Worm (Caenorhabditis elegans) whole organism, early embryonic: ENCODE results near the gene srw-59.
"Not testable (repeated sequence)": the region's sequence is repeated elsewhere in the genome, so short reads cannot be mapped to it uniquely, and the experiment has no call there.

Experiments
- B0310.2 ChIP-seq: sonication (generic microtip); optimal IDR thresholded peaks from 2 replicates; lab custom pipeline; 2016; ENCODE audit warnings: mild to moderate bottlenecking, missing genetic modification characterization, missing compliant biosample characterization
- F13C5.2 ChIP-seq: sonication (generic microtip); optimal IDR thresholded peaks from 2 replicates; lab custom pipeline; 2017; ENCODE audit warnings: mild to moderate bottlenecking, missing genetic modification characterization, inconsistent platforms, missing compliant biosample characterization
- aly-1 ChIP-seq: sonication (generic microtip); optimal IDR thresholded peaks from 2 replicates; lab custom pipeline; 2016; ENCODE audit warnings: missing genetic modification characterization, missing compliant biosample characterization
- ama-1 ChIP-seq: fragments of 150-350 bp; optimal IDR thresholded peaks from 2 replicates; lab custom pipeline; 2014
- ceh-13 ChIP-seq: fragments of 200-800 bp; sonication (Bioruptor generic); optimal IDR thresholded peaks from 2 replicates; lab custom pipeline; 2018; ENCODE audit warnings: mild to moderate bottlenecking, missing genetic modification characterization, missing compliant biosample characterization
- ceh-36 ChIP-seq: sonication (generic microtip); optimal IDR thresholded peaks from 2 replicates; lab custom pipeline; 2016; ENCODE audit warnings: missing genetic modification characterization, inconsistent platforms, missing compliant biosample characterization
- ets-7 ChIP-seq: sonication (generic microtip); optimal IDR thresholded peaks from 2 replicates; lab custom pipeline; 2016; ENCODE audit warnings: missing genotype, missing genetic modification characterization, missing compliant biosample characterization
- flt-1 ChIP-seq: fragments of 200-800 bp; sonication (Bioruptor generic); IDR thresholded peaks from 2 replicates; pipeline ENCODE4 v1.3.6; 2022; ENCODE audit warnings: missing genetic modification characterization, missing compliant biosample characterization
- hmbx-1 ChIP-seq: sonication (generic microtip); optimal IDR thresholded peaks from 2 replicates; lab custom pipeline; 2016; ENCODE audit warnings: mild to moderate bottlenecking, missing genetic modification characterization, missing compliant biosample characterization
- hmg-4 ChIP-seq: fragments of 200-800 bp; sonication (Bioruptor generic); optimal IDR thresholded peaks from 2 replicates; lab custom pipeline; 2018; ENCODE audit warnings: mild to moderate bottlenecking, missing genetic modification characterization, missing compliant biosample characterization
- hnd-1 ChIP-seq: sonication (generic microtip); optimal IDR thresholded peaks from 2 replicates; lab custom pipeline; 2016; ENCODE audit warnings: missing genetic modification characterization, missing compliant biosample characterization
- pes-1 ChIP-seq: fragments of 200-800 bp; sonication (Bioruptor generic); IDR thresholded peaks from 2 replicates; pipeline ENCODE4 v1.3.6; 2022; ENCODE audit warnings: missing genetic modification reagents, missing genetic modification characterization, missing compliant biosample characterization
- scrt-1 ChIP-seq: fragments of 200-800 bp; sonication (Bioruptor generic); IDR thresholded peaks from 2 replicates; pipeline ENCODE4 v1.3.6; 2022; ENCODE audit warnings: missing genetic modification characterization, missing compliant biosample characterization
- sea-1 ChIP-seq: fragments of 200-800 bp; sonication (Bioruptor generic); conservative IDR thresholded peaks from 2 replicates; pipeline ENCODE4 v1.3.6; 2022; ENCODE audit warnings: missing genetic modification characterization, missing compliant biosample characterization
- tbx-11 ChIP-seq: fragments of 200-800 bp; sonication (Bioruptor generic); IDR thresholded peaks from 2 replicates; pipeline ENCODE4 v1.3.6; 2022; ENCODE audit warnings: missing genetic modification characterization, missing compliant biosample characterization
- tbx-37 ChIP-seq: fragments of 200-800 bp; sonication (Bioruptor generic); conservative IDR thresholded peaks from 2 replicates; pipeline ENCODE4 v1.3.6; 2022; ENCODE audit warnings: missing genetic modification reagents, missing genetic modification characterization, missing compliant biosample characterization
- tra-4 ChIP-seq: sonication (generic microtip); optimal IDR thresholded peaks from 2 replicates; lab custom pipeline; 2017; ENCODE audit warnings: missing genetic modification characterization, missing compliant biosample characterization

The srw-59 gene

ce11 chrV:15950903-15951302, at the start of gene srw-59:
Gene srw-59, minus strand, starts transcription at chrV:15951003.
- no peak for TF ChIP-seq ets-7
- no peak for TF ChIP-seq sea-1
- TF ChIP-seq ceh-13 (GFP tag; lab: Kevin White, UChicago), result no peak
- TF ChIP-seq hnd-1 (tag; lab: Kevin White, UChicago), result no peak
- no peak for TF ChIP-seq hmg-4 (GFP tag; lab: Kevin White, UChicago)
- no peak for TF ChIP-seq ceh-36 (tag; lab: Kevin White, UChicago)
- TF ChIP-seq F13C5.2, result no peak
- TF ChIP-seq tbx-37 (GFP tag; lab: Robert Waterston, UW), result no peak

- TF ChIP-seq F13C5.2, result no peak
- no peak for TF ChIP-seq ceh-13 (GFP tag; lab: Kevin White, UChicago)
- no peak for TF ChIP-seq scrt-1
- TF ChIP-seq hmbx-1 (tag; lab: Kevin White, UChicago), result no peak
- no peak for TF ChIP-seq flt-1 (GFP tag; lab: Robert Waterston, UW)
- TF ChIP-seq ama-1 (lab: Kevin White, UChicago), result no peak
- no peak for TF ChIP-seq aly-1 (tag; lab: Kevin White, UChicago)
- no peak for TF ChIP-seq hnd-1 (tag; lab: Kevin White, UChicago)
- TF ChIP-seq hmg-4 (GFP tag; lab: Kevin White, UChicago), result no peak
- no peak for TF ChIP-seq B0310.2 (tag; lab: Kevin White, UChicago)
- no peak for TF ChIP-seq tra-4 (tag; lab: Kevin White, UChicago)
- no peak for TF ChIP-seq pes-1
- TF ChIP-seq tbx-37 (GFP tag; lab: Robert Waterston, UW), result no peak
- TF ChIP-seq tbx-11 (GFP tag; lab: Robert Waterston, UW), result no peak
- no peak for TF ChIP-seq sea-1
- no peak for TF ChIP-seq ceh-36 (tag; lab: Kevin White, UChicago)
- no peak for TF ChIP-seq ets-7
Measured at ce11 chrV:16000433-16000832, 49.6 kb upstream of the srw-59 start, which contains the start of gene nhr-50. Gene nhr-50, minus strand, starts transcription at chrV:16000631.

ce11 chrV:15996655-15997186, 45.9 kb upstream of the srw-59 start, which contains the start of the genes C06C6.9 and C06C6.8:
Gene C06C6.9, minus strand, starts transcription at chrV:15996755.
Gene C06C6.8, plus strand, starts transcription at chrV:15997136.
- TF ChIP-seq flt-1 (GFP tag; lab: Robert Waterston, UW) (no peak), hnd-1 (tag; lab: Kevin White, UChicago) (no peak), ceh-13 (GFP tag; lab: Kevin White, UChicago) (no peak), aly-1 (tag; lab: Kevin White, UChicago) (no peak), hmg-4 (GFP tag; lab: Kevin White, UChicago) (no peak), pes-1 (no peak), hmbx-1 (tag; lab: Kevin White, UChicago) (no peak), ceh-36 (tag; lab: Kevin White, UChicago) (no peak)

ce11 chrV:15991850-15992249, 41.0 kb upstream of the srw-59 start, which contains the start of gene C06C6.7:
Gene C06C6.7, plus strand, starts transcription at chrV:15992150.
- not testable (repeated sequence) for TF ChIP-seq hmg-4 (GFP tag; lab: Kevin White, UChicago); ceh-36 (tag; lab: Kevin White, UChicago); hnd-1 (tag; lab: Kevin White, UChicago)

ce11 chrV:15988074-15988473, 37.3 kb upstream of the srw-59 start, which contains the start of gene F36G9.15:
Gene F36G9.15, minus strand, starts transcription at chrV:15988174.
- TF ChIP-seq hnd-1 (tag; lab: Kevin White, UChicago) (no peak), ceh-13 (GFP tag; lab: Kevin White, UChicago) (no peak), hmg-4 (GFP tag; lab: Kevin White, UChicago) (no peak), aly-1 (tag; lab: Kevin White, UChicago) (no peak), ama-1 (lab: Kevin White, UChicago) (no peak), tbx-37 (GFP tag; lab: Robert Waterston, UW) (no peak), F13C5.2 (no peak), ets-7 (no peak), ceh-36 (tag; lab: Kevin White, UChicago) (no peak), pes-1 (no peak), tra-4 (tag; lab: Kevin White, UChicago) (no peak), tbx-11 (GFP tag; lab: Robert Waterston, UW) (no peak), B0310.2 (tag; lab: Kevin White, UChicago) (no peak), scrt-1 (no peak), sea-1 (no peak), hmbx-1 (tag; lab: Kevin White, UChicago) (no peak), flt-1 (GFP tag; lab: Robert Waterston, UW) (no peak)

ce11 chrV:15982733-15983344, 32.0 kb upstream of the srw-59 start, which contains the start of the genes fbxa-99 and F36G9.13:
Gene fbxa-99, minus strand, starts transcription at chrV:15982854.
Gene F36G9.13, plus strand, starts transcription at chrV:15983294.
- TF ChIP-seq tbx-11 (GFP tag; lab: Robert Waterston, UW), result no peak
- TF ChIP-seq hmbx-1 (tag; lab: Kevin White, UChicago), result no peak
- no peak for TF ChIP-seq hnd-1 (tag; lab: Kevin White, UChicago)

ce11 chrV:15978232-15978764, 27.5 kb upstream of the srw-59 start, which contains the start of gene oac-20:
Gene oac-20, plus strand, starts transcription at chrV:15978714.
- no peak for TF ChIP-seq scrt-1
- no peak for TF ChIP-seq tbx-37 (GFP tag; lab: Robert Waterston, UW)
- no peak for TF ChIP-seq pes-1
- no peak for TF ChIP-seq hmg-4 (GFP tag; lab: Kevin White, UChicago)
- no peak for TF ChIP-seq tbx-11 (GFP tag; lab: Robert Waterston, UW)
